Fruit fly (Drosophila melanogaster) whole organism, adult: ENCODE results near the gene CG5608.

ENCODE experiments used
- CG7101 ChIP-seq: fragments of 200-800 bp; sonication (Bioruptor generic); optimal IDR thresholded peaks from 2 replicates; lab custom pipeline; 2018; ENCODE audit warnings: missing biosample characterization, mild to moderate bottlenecking, missing genetic modification characterization, moderate library complexity
- kay ChIP-seq: fragments of 200-800 bp; sonication (Bioruptor generic); peaks from one replicate; lab custom pipeline; 2016; ENCODE audit warnings: missing biosample characterization, missing genetic modification characterization, borderline replicate concordance

- TF ChIP-seq kay (GFP tag; lab: Kevin White, UChicago) (no peak), CG7101 (no peak)
Measured at dm6 chr3R:12435948-12436347, 29.1 kb downstream of the CG5608 start, which contains the start of gene Desat2.
